Fruit fly (Drosophila melanogaster) Kc167 (cell line): ENCODE data around the gene CG6999.

Source experiments
- h ChIP-seq: fragments of >200 bp; optimal IDR thresholded peaks from 3 replicates; lab custom pipeline; 2018; ENCODE audit warnings: missing external identifiers
- insv ChIP-seq: fragments of >200 bp; optimal IDR thresholded peaks from 3 replicates; lab custom pipeline; 2018; ENCODE audit warnings: missing external identifiers
- psq ChIP-seq: fragments of >200 bp; optimal IDR thresholded peaks from 2 replicates; lab custom pipeline; 2017; ENCODE audit warnings: missing external identifiers
- ttk ChIP-seq: sonication (Bioruptor generic); optimal IDR thresholded peaks from 2 replicates; lab custom pipeline; 2017; ENCODE audit warnings: missing external identifiers

DNA sequence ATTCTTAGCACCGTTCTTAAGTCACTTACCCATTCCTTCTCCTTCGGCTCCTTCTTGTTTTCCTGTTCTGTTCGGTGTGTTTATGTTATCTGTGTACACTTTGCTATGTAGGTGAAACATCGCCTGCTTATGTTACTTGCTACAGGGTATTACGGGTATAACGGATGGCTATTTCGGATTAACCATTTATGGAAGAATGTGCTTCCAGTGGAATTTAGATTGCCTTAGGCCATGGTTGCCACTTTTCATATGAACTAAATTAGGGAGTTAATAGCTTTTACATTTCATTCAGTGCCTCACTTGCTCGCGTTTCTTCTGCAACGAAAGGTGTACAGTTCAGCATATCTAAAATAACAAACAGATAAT is 39.8 kb upstream of the CG6999 start:
- no peak for TF ChIP-seq insv (lab: Kevin White, UChicago)
- TF ChIP-seq psq (lab: Kevin White, UChicago) = no peak
- no peak for TF ChIP-seq ttk (lab: Kevin White, UChicago)
- TF ChIP-seq h (lab: Kevin White, UChicago) = no peak
